Worm (Caenorhabditis elegans) whole organism, late embryonic: ENCODE data around the gene nsy-4.
A peak's percentile ranks its signal among the peaks of the same experiment; 100 is the strongest.

ENCODE experiments used
- C08G9.2 ChIP-seq: sonication (generic microtip); optimal IDR thresholded peaks from 2 replicates; lab custom pipeline; 2016; ENCODE audit warnings: mild to moderate bottlenecking, missing genetic modification characterization, moderate library complexity, missing compliant biosample characterization
- C38D4.7 ChIP-seq: fragments of 200-800 bp; sonication (Bioruptor generic); optimal IDR thresholded peaks from 2 replicates; lab custom pipeline; 2018; ENCODE audit warnings: mild to moderate bottlenecking, missing genetic modification characterization, moderate library complexity, missing compliant biosample characterization
- K02D7.2 ChIP-seq: sonication (generic microtip); optimal IDR thresholded peaks from 2 replicates; lab custom pipeline; 2017; ENCODE audit warnings: mild to moderate bottlenecking, missing genetic modification characterization, missing compliant biosample characterization
- K09A11.1 ChIP-seq: sonication (generic microtip); optimal IDR thresholded peaks from 2 replicates; lab custom pipeline; 2017; ENCODE audit warnings: antibody characterized with exemption, mild to moderate bottlenecking, missing genetic modification characterization, missing compliant biosample characterization; ENCODE audit not compliant: insufficient read depth
- T23F11.4 ChIP-seq: fragments of 200-800 bp; sonication (Bioruptor generic); optimal IDR thresholded peaks from 2 replicates; lab custom pipeline; 2018; ENCODE audit warnings: mild to moderate bottlenecking, missing genetic modification characterization, missing compliant biosample characterization
- ceh-14 ChIP-seq: sonication (generic microtip); optimal IDR thresholded peaks from 2 replicates; lab custom pipeline; 2016; ENCODE audit warnings: missing genotype, missing genetic modification characterization, missing compliant biosample characterization
- ceh-18 ChIP-seq: sonication (generic microtip); optimal IDR thresholded peaks from 2 replicates; lab custom pipeline; 2016; ENCODE audit warnings: missing genetic modification characterization, missing compliant biosample characterization
- ceh-19 ChIP-seq: fragments of 200-800 bp; sonication (Bioruptor generic); optimal IDR thresholded peaks from 2 replicates; lab custom pipeline; 2018; ENCODE audit warnings: mild to moderate bottlenecking, missing genetic modification characterization, missing compliant biosample characterization
- ceh-2 ChIP-seq: sonication (generic microtip); optimal IDR thresholded peaks from 2 replicates; lab custom pipeline; 2016; ENCODE audit warnings: missing genotype, missing genetic modification characterization, missing compliant biosample characterization
- ceh-22 ChIP-seq: sonication (generic microtip); optimal IDR thresholded peaks from 2 replicates; lab custom pipeline; 2017; ENCODE audit warnings: missing biosample characterization, missing genetic modification characterization
- ceh-30 ChIP-seq: fragments of 150-350 bp; optimal IDR thresholded peaks from 2 replicates; lab custom pipeline; 2014; ENCODE audit warnings: missing biosample characterization, missing genetic modification characterization
- ceh-31 ChIP-seq: sonication (generic microtip); optimal IDR thresholded peaks from 2 replicates; lab custom pipeline; 2016; ENCODE audit warnings: missing genetic modification characterization, missing compliant biosample characterization
- ceh-34 ChIP-seq: sonication (generic microtip); optimal IDR thresholded peaks from 2 replicates; lab custom pipeline; 2016; ENCODE audit warnings: mild to moderate bottlenecking, missing genetic modification characterization, missing compliant biosample characterization
- ceh-6 ChIP-seq: fragments of 200-800 bp; sonication (Bioruptor generic); optimal IDR thresholded peaks from 2 replicates; lab custom pipeline; 2018; ENCODE audit warnings: mild to moderate bottlenecking, missing genetic modification characterization, missing compliant biosample characterization
- ceh-9 ChIP-seq: sonication (generic microtip); optimal IDR thresholded peaks from 2 replicates; lab custom pipeline; 2016; ENCODE audit warnings: mild to moderate bottlenecking, missing genetic modification characterization, inconsistent platforms, missing compliant biosample characterization
- che-1 ChIP-seq: sonication (generic microtip); optimal IDR thresholded peaks from 2 replicates; lab custom pipeline; 2016; ENCODE audit warnings: mild to moderate bottlenecking, missing genetic modification characterization, missing compliant biosample characterization
- dmd-4 ChIP-seq: sonication (generic microtip); optimal IDR thresholded peaks from 2 replicates; lab custom pipeline; 2016; ENCODE audit warnings: borderline replicate concordance, missing genetic modification characterization, missing compliant biosample characterization
- elt-4 ChIP-seq: sonication (generic microtip); optimal IDR thresholded peaks from 2 replicates; lab custom pipeline; 2016; ENCODE audit warnings: missing genetic modification characterization, missing compliant biosample characterization
- eyg-1 ChIP-seq: sonication (generic microtip); optimal IDR thresholded peaks from 2 replicates; lab custom pipeline; 2016; ENCODE audit warnings: missing genotype, missing genetic modification characterization, missing compliant biosample characterization
- fax-1 ChIP-seq: sonication (generic microtip); optimal IDR thresholded peaks from 2 replicates; lab custom pipeline; 2016; ENCODE audit warnings: missing genotype, missing genetic modification characterization, missing compliant biosample characterization
- fkh-6 ChIP-seq: sonication (generic microtip); optimal IDR thresholded peaks from 2 replicates; lab custom pipeline; 2016; ENCODE audit warnings: missing genetic modification characterization, missing compliant biosample characterization
- gmeb-2 ChIP-seq: sonication (generic microtip); optimal IDR thresholded peaks from 2 replicates; lab custom pipeline; 2016; ENCODE audit warnings: missing genetic modification characterization, inconsistent platforms, missing compliant biosample characterization
- hlh-15 ChIP-seq: sonication (generic microtip); optimal IDR thresholded peaks from 2 replicates; lab custom pipeline; 2016; ENCODE audit warnings: missing genetic modification characterization, missing compliant biosample characterization
- hlh-30 ChIP-seq: sonication (generic microtip); optimal IDR thresholded peaks from 2 replicates; lab custom pipeline; 2017; ENCODE audit warnings: antibody characterized with exemption, missing genetic modification characterization, missing compliant biosample characterization; ENCODE audit not compliant: insufficient read depth
- hlh-6 ChIP-seq: sonication (generic microtip); optimal IDR thresholded peaks from 2 replicates; lab custom pipeline; 2016; ENCODE audit warnings: missing genotype, missing genetic modification characterization, missing compliant biosample characterization
- hlh-8 ChIP-seq: sonication (generic microtip); optimal IDR thresholded peaks from 2 replicates; lab custom pipeline; 2016; ENCODE audit warnings: missing genotype, missing genetic modification characterization, missing compliant biosample characterization
- lin-11 ChIP-seq: fragments of 200-800 bp; sonication (Bioruptor generic); optimal IDR thresholded peaks from 2 replicates; lab custom pipeline; 2018; ENCODE audit warnings: mild to moderate bottlenecking, missing genetic modification characterization, missing compliant biosample characterization
- madf-2 ChIP-seq: sonication (generic microtip); optimal IDR thresholded peaks from 2 replicates; lab custom pipeline; 2017; ENCODE audit warnings: missing genetic modification characterization, missing compliant biosample characterization
- nhr-11 ChIP-seq: fragments of 150-350 bp; optimal IDR thresholded peaks from 2 replicates; lab custom pipeline; 2014; ENCODE audit warnings: missing biosample characterization, missing genetic modification characterization
- npax-4 ChIP-seq: sonication (generic microtip); optimal IDR thresholded peaks from 2 replicates; lab custom pipeline; 2016; ENCODE audit warnings: missing genetic modification characterization, missing compliant biosample characterization
- odd-2 ChIP-seq: sonication (generic microtip); optimal IDR thresholded peaks from 2 replicates; lab custom pipeline; 2017; ENCODE audit warnings: antibody characterized with exemption, mild to moderate bottlenecking, missing genetic modification characterization, missing compliant biosample characterization
- pat-9 ChIP-seq: fragments of 200-800 bp; sonication (Bioruptor generic); optimal IDR thresholded peaks from 2 replicates; lab custom pipeline; 2018; ENCODE audit warnings: mild to moderate bottlenecking, missing genetic modification characterization, moderate library complexity, missing compliant biosample characterization
- pha-2 ChIP-seq: sonication (generic microtip); optimal IDR thresholded peaks from 2 replicates; lab custom pipeline; 2017; ENCODE audit warnings: mild to moderate bottlenecking, missing genetic modification characterization, missing compliant biosample characterization
- pqm-1 ChIP-seq: sonication (generic microtip); optimal IDR thresholded peaks from 2 replicates; lab custom pipeline; 2016; ENCODE audit warnings: missing genetic modification characterization, missing compliant biosample characterization
- pros-1 ChIP-seq: fragments of 150-350 bp; optimal IDR thresholded peaks from 2 replicates; lab custom pipeline; 2014; ENCODE audit warnings: missing biosample characterization, missing genetic modification reagents, missing genetic modification characterization
- rnt-1 ChIP-seq: sonication (generic microtip); optimal IDR thresholded peaks from 2 replicates; lab custom pipeline; 2016; ENCODE audit warnings: missing genetic modification characterization, missing compliant biosample characterization
- sox-2 ChIP-seq: fragments of 200-800 bp; sonication (Bioruptor generic); IDR thresholded peaks from 2 replicates; pipeline ENCODE4 v1.3.6; 2022; ENCODE audit warnings: missing genetic modification reagents, missing genetic modification characterization, missing compliant biosample characterization
- sox-4 ChIP-seq: sonication (generic microtip); optimal IDR thresholded peaks from 2 replicates; lab custom pipeline; 2017; ENCODE audit warnings: mild to moderate bottlenecking, missing genetic modification characterization, inconsistent platforms, missing compliant biosample characterization
- tbx-2 ChIP-seq: sonication (generic microtip); optimal IDR thresholded peaks from 2 replicates; lab custom pipeline; 2016; ENCODE audit warnings: missing genetic modification characterization, missing compliant biosample characterization
- unc-55 ChIP-seq: sonication (generic microtip); optimal IDR thresholded peaks from 2 replicates; lab custom pipeline; 2017; ENCODE audit warnings: missing biosample characterization, missing genetic modification reagents, missing genetic modification characterization
- zip-5 ChIP-seq: sonication (generic microtip); optimal IDR thresholded peaks from 2 replicates; lab custom pipeline; 2016; ENCODE audit warnings: missing genetic modification characterization, missing compliant biosample characterization

Gene nsy-4

DNA sequence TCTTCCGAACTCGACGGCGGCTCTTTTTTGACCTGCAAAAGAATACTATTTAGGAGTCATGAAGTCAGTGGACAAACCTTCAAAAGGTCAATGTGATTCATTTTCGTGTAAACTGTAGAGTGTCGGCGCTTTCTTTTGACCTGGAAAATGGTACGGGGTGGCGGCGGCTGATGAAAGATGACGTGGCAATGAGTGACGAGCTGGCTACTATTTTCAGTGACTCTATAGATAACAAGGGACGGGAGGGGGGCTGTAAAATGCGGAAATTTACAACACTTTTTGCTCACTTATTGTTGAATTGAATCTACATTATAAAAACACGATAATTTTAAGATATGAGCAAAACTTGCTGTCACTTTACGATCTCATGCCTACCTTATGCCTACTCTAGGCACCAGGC is 22.9 kb upstream of the nsy-4 start, which contains the start of gene lin-1:
Gene lin-1 (minus strand): TSS at position 101 of the 400 bp plus-strand sequence.
- no peak for TF ChIP-seq K09A11.1 (tag; lab: Kevin White, UChicago)
- TF ChIP-seq T23F11.4 (GFP tag; lab: Kevin White, UChicago) = no peak
- no peak for TF ChIP-seq ceh-34 (tag; lab: Kevin White, UChicago)
- no peak for TF ChIP-seq pros-1 (tag; lab: Kevin White, UChicago)
- no peak for TF ChIP-seq ceh-19
- TF ChIP-seq zip-5 (tag; lab: Kevin White, UChicago) = no peak
- no peak for TF ChIP-seq ceh-9 (tag; lab: Kevin White, UChicago)
- no peak for TF ChIP-seq sox-2
- TF ChIP-seq madf-2 (tag; lab: Kevin White, UChicago) = no peak
- TF ChIP-seq ceh-30 (tag; lab: Kevin White, UChicago) = no peak
- no peak for TF ChIP-seq npax-4 (tag; lab: Kevin White, UChicago)
- no peak for TF ChIP-seq lin-11 (tag; lab: Kevin White, UChicago)
- TF ChIP-seq eyg-1 (tag; lab: Kevin White, UChicago) = no peak
- no peak for TF ChIP-seq hlh-30 (tag; lab: Kevin White, UChicago)
- no peak for TF ChIP-seq C38D4.7 (GFP tag; lab: Kevin White, UChicago)
- TF ChIP-seq hlh-8 (tag; lab: Kevin White, UChicago) = no peak
- no peak for TF ChIP-seq gmeb-2 (tag; lab: Kevin White, UChicago)
- no peak for TF ChIP-seq hlh-6 (tag; lab: Kevin White, UChicago)
- no peak for TF ChIP-seq pha-2 (tag; lab: Kevin White, UChicago)

DNA sequence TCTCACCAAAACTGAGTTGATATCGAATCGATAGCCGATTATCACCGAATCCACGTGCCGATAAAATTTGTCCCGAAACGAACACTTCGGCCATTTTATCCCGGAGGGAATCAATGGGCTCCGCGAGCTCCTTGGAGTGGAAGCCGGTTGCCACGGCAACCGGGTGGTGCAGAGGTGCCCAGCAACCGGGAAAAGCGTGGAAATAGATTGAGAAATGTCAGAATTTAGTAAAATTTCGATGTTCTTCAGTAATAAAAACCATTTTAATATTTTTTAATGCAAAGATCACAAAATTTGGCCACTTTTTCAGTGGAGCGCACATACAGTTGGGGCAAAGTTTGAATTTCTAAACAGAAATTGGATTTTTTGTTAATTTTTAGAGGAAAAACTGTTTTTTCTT is 16.6 kb upstream of the nsy-4 start, which contains the start of gene mksr-2:
Gene mksr-2 (minus strand): TSS at position 101 of the 400 bp plus-strand sequence.
- TF ChIP-seq pqm-1 (no peak), ceh-18 (tag; lab: Kevin White, UChicago) (no peak)

DNA sequence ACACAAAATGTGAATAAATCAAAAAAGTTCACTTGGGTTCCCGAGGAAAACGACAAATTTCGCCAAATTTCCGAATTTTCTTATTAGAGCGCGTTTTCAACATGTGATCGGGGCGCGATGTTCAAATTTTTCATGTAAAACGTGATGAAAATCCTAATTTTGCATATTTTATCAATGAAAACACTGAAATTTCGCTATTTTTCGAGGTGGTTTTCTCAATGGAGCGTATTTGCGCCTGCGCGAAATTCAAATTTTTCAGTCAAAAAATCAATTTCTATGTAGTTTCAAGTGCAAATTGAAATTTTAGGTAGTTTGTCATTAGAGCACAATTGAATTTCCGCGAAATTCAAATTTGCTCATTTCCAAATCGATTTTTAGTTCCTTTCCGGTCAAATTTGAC is 15.7 kb upstream of the nsy-4 start:
- no peak for TF ChIP-seq ceh-22 (tag; lab: Kevin White, UChicago)
- TF ChIP-seq K02D7.2 (tag; lab: Kevin White, UChicago) = peak; percentile 17

DNA sequence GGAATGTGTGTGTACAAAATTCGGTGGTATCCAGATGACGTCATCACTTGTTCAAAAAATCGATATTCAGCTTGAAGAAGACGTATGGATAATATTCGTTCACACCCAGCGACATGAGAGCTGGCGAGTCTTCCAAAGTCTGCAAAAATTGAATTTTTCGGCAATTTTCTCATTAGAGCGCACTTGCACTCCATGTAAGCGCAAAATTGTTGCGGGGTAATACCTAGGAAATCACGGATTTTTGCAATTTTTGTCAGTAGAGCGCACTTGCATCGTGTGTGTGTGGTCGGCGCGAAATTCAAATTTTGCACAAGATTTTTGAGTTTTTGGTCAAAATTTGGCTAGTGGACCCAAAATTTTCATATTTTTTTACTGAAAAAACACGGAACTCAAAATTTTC is 14.9 kb upstream of the nsy-4 start:
- TF ChIP-seq eyg-1 (tag; lab: Kevin White, UChicago) (no peak), unc-55 (no peak), rnt-1 (tag; lab: Kevin White, UChicago) (no peak), sox-4 (tag; lab: Kevin White, UChicago) (no peak), gmeb-2 (tag; lab: Kevin White, UChicago) (no peak), K02D7.2 (tag; lab: Kevin White, UChicago) (no peak), ceh-14 (tag; lab: Kevin White, UChicago) (no peak), C38D4.7 (GFP tag; lab: Kevin White, UChicago) (no peak), elt-4 (tag; lab: Kevin White, UChicago) (no peak), tbx-2 (tag; lab: Kevin White, UChicago) (no peak), hlh-30 (tag; lab: Kevin White, UChicago) (no peak), fkh-6 (no peak), odd-2 (tag; lab: Kevin White, UChicago) (no peak), hlh-15 (tag; lab: Kevin White, UChicago) (no peak)

DNA sequence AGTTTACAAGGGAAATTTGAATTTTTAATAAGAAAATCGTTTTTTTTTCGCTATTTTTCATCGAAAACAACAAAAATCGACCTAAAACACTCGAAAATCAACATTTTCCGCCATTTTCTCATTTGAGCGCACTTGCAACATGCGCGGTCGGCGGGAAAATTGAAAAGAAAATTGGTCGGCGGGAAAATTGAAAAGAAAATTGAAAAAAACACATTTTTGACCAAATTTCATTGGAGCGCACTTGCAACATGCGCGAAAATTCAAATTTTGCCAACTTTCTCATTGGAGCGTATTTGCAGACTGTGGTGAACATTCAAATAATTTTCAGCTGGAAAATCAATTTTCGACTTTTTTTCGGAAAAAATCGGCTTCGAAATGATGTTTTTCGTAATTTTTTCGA is 11.5 kb upstream of the nsy-4 start:
- no peak for TF ChIP-seq fax-1 (tag; lab: Kevin White, UChicago)
- TF ChIP-seq T23F11.4 (GFP tag; lab: Kevin White, UChicago) = no peak
- TF ChIP-seq ceh-6 = no peak
- no peak for TF ChIP-seq pat-9 (tag; lab: Kevin White, UChicago)
- TF ChIP-seq rnt-1 (tag; lab: Kevin White, UChicago) = no peak
- no peak for TF ChIP-seq dmd-4
- no peak for TF ChIP-seq ceh-18 (tag; lab: Kevin White, UChicago)
- TF ChIP-seq hlh-8 (tag; lab: Kevin White, UChicago) = no peak
- no peak for TF ChIP-seq ceh-2 (tag; lab: Kevin White, UChicago)
- no peak for TF ChIP-seq ceh-31
- no peak for TF ChIP-seq madf-2 (tag; lab: Kevin White, UChicago)
- no peak for TF ChIP-seq nhr-11
- TF ChIP-seq hlh-30 (tag; lab: Kevin White, UChicago) = no peak
- no peak for TF ChIP-seq hlh-6 (tag; lab: Kevin White, UChicago)
- no peak for TF ChIP-seq che-1 (tag; lab: Kevin White, UChicago)
- TF ChIP-seq K09A11.1 (tag; lab: Kevin White, UChicago) = no peak
- no peak for TF ChIP-seq C08G9.2 (tag; lab: Kevin White, UChicago)
